Worm (Caenorhabditis elegans): ENCODE results near the gene F54B11.7.

Gene F54B11.7

DNA sequence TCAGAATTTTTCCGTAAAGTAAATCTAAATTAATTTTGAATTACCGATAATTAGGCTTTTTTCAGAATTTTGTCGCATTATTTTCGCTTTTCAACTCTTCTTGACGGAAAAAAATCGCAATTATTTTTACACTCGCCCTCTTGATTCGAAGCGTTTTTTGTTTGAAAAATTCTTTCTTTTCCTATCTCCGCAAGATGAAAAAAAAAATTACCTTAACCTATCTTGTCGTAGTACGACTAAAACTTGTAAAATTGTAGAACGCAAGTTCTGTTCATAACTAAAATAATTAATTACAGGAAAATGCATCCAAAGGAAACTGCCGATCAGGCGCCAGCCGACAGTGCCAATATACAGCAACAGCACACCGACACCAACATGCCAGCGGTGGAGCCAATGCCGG lies at the start of gene F54B11.7:
F54B11.7 (plus strand) TSS at position 301 of the 400 bp plus-strand sequence.
- TF ChIP-seq flt-1 (GFP tag; IDR thresholded peaks at IDR 0.05) (no peak), cog-1 (tag; optimal IDR thresholded peaks at IDR 0.05) (no peak), ref-1 (GFP tag; conservative IDR thresholded peaks at IDR 0.05) (no peak), ztf-23 (GFP tag; IDR thresholded peaks at IDR 0.05) (no peak), klf-2 (GFP tag; conservative IDR thresholded peaks at IDR 0.05) (no peak), T22C8.4 (GFP tag; IDR thresholded peaks at IDR 0.05) (no peak), tab-1 (GFP tag; IDR thresholded peaks at IDR 0.05) (no peak), med-1 (GFP tag; optimal IDR thresholded peaks at IDR 0.05; ENCODE audit: insufficient read depth) (no peak), ztf-29 (GFP tag; IDR thresholded peaks at IDR 0.05) (no peak)

DNA sequence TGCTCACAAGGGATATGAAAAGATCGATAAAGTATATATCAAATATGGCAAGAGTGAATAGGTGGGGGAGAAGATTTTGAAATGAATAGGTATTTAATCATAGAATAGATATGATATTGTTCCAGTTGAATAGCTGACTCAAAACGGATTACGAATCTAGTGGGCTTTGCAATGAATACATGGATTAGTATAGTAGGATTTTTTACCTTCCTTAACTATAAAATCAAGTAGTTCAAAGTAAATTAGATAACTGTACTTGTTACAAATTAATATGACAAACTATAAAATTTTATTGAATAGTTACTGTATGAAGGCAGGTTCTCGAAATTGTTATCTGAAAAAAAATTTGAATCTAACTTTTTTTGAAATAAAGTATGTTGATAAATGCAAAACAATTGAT lies 49.3 kb upstream of the F54B11.7 start, which contains the start of gene odr-1:
odr-1 (minus strand) TSS at position 101 of the 400 bp plus-strand sequence.
- no peak for TF ChIP-seq med-1 (GFP tag; optimal IDR thresholded peaks at IDR 0.05; ENCODE audit: insufficient read depth)
- no peak for TF ChIP-seq tab-1 (GFP tag; IDR thresholded peaks at IDR 0.05)
- TF ChIP-seq cog-1 (tag; optimal IDR thresholded peaks at IDR 0.05): no peak
- TF ChIP-seq T22C8.4 (GFP tag; IDR thresholded peaks at IDR 0.05): no peak

DNA sequence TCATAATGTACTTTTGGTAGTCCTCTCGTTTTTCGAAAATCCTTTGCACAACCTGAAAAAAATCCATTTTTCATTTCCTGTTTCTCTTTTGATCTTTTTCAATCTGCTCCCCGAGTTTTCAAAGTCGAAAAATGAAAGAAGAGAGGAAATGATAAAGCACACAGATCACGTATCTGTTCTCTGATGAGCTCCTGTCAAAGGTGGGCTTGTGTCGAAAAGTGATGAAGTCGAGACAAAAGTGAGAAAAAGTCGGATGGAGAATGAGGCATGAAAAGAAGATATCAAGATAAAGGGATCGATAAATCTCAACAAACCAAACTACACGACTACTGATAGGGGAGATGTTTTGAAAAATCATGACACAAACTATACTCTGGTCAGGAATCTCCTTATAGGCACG lies 45.1 kb upstream of the F54B11.7 start:
- no peak for TF ChIP-seq ztf-29 (GFP tag; IDR thresholded peaks at IDR 0.05)
- TF ChIP-seq cog-1 (tag; optimal IDR thresholded peaks at IDR 0.05): no peak
- no peak for TF ChIP-seq tab-1 (GFP tag; IDR thresholded peaks at IDR 0.05)
- no peak for TF ChIP-seq ref-1 (GFP tag; conservative IDR thresholded peaks at IDR 0.05)
- TF ChIP-seq med-1 (GFP tag; optimal IDR thresholded peaks at IDR 0.05; ENCODE audit: insufficient read depth): no peak
- TF ChIP-seq T22C8.4 (GFP tag; IDR thresholded peaks at IDR 0.05): no peak
- no peak for TF ChIP-seq klf-2 (GFP tag; conservative IDR thresholded peaks at IDR 0.05)
- TF ChIP-seq ztf-23 (GFP tag; IDR thresholded peaks at IDR 0.05): no peak
- no peak for TF ChIP-seq flt-1 (GFP tag; IDR thresholded peaks at IDR 0.05)

DNA sequence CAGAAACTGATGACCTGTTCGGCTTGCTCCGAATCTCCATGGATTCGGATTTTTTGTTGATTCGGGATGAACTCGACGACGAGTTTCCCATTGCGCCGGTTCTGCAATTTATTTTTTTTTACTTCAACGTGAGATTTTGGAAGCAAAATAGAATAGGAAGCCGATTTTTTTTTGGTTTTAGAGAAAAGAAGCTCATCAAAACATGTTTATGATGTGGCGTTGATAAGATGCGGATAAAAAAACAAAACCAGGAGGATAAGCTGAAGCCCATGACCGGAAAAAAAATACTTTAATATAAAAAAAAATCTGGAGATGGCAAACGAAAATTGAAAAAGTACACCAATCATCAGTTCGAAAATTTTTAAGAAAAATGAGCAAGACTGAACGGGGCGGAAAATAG lies 44.2 kb upstream of the F54B11.7 start, which contains the start of gene glb-20:
glb-20 (minus strand) TSS at position 101 of the 400 bp plus-strand sequence.
- no peak for TF ChIP-seq ztf-29 (GFP tag; IDR thresholded peaks at IDR 0.05)
- TF ChIP-seq ref-1 (GFP tag; conservative IDR thresholded peaks at IDR 0.05): no peak
- TF ChIP-seq flt-1 (GFP tag; IDR thresholded peaks at IDR 0.05): no peak
- TF ChIP-seq cog-1 (tag; optimal IDR thresholded peaks at IDR 0.05): no peak
- no peak for TF ChIP-seq med-1 (GFP tag; optimal IDR thresholded peaks at IDR 0.05; ENCODE audit: insufficient read depth)
- no peak for TF ChIP-seq klf-2 (GFP tag; conservative IDR thresholded peaks at IDR 0.05)

DNA sequence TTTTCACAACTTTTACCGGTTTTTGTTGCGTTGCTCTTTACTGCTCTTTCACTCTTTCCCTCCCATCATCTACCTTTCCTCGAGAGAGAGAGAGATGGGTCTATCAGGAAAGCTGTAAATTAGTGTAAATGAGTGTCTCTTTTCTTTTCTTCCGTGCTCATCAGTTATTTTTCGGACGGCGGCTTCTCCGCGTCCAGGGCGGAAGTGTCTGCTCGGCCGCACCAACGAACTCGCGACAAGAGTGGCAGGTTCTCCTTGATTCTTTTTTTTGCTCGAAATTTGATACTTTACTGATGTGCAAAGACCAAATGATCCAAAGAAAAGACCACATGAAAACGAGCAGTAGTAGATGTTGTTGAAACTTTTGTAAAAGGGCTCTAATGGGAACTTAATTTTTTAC lies 41.6 kb upstream of the F54B11.7 start:
- no peak for TF ChIP-seq med-1 (GFP tag; optimal IDR thresholded peaks at IDR 0.05; ENCODE audit: insufficient read depth)
- TF ChIP-seq klf-2 (GFP tag; conservative IDR thresholded peaks at IDR 0.05): no peak
- TF ChIP-seq T22C8.4 (GFP tag; IDR thresholded peaks at IDR 0.05): no peak

DNA sequence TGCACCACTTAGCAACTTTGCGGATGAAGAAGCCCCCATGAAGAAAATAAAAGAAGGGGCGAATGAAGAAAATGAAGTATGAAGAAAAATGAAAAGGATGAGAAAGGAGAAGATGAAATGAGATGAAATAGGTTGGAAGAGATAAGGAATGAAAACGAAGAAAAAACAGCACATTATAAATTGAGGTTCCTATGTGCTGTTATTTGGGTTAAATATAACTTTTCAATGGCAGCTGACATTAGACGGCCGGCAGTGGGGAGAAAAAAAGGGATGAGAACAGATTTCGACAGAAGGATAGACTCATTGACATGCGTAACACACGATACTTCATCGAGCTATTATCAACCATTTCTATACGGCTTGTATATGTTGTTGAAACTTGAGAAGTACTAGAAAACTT lies 38.3 kb upstream of the F54B11.7 start:
- TF ChIP-seq flt-1 (GFP tag; IDR thresholded peaks at IDR 0.05) (no peak), T22C8.4 (GFP tag; IDR thresholded peaks at IDR 0.05) (no peak), ztf-23 (GFP tag; IDR thresholded peaks at IDR 0.05) (no peak), klf-2 (GFP tag; conservative IDR thresholded peaks at IDR 0.05) (no peak), tab-1 (GFP tag; IDR thresholded peaks at IDR 0.05) (no peak), med-1 (GFP tag; optimal IDR thresholded peaks at IDR 0.05; ENCODE audit: insufficient read depth) (no peak), ref-1 (GFP tag; conservative IDR thresholded peaks at IDR 0.05) (no peak), ztf-29 (GFP tag; IDR thresholded peaks at IDR 0.05) (no peak), cog-1 (tag; optimal IDR thresholded peaks at IDR 0.05) (no peak)

DNA sequence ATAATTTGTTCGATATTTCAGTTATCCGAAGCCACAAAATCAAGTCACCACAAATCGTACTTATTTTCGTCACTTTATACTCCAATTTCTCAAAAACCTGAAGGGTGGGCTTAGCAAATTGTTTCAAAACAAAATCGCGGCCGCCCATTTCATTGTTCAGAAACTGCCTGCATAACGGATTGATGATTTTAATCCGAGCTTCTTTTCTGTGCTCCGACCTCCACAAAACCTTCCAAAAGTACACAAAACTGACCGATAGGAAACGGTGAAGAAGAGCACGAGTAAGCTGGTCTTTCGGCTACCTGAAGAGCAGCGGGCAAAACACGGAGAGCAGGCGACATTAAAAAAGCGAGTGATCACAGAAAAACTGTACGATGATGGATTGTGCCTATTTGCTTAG lies 33.8 kb upstream of the F54B11.7 start, which contains the start of gene R01E6.2:
R01E6.2 (minus strand) TSS at position 101 of the 400 bp plus-strand sequence.
- TF ChIP-seq T22C8.4 (GFP tag; IDR thresholded peaks at IDR 0.05) (no peak), tab-1 (GFP tag; IDR thresholded peaks at IDR 0.05) (no peak), ref-1 (GFP tag; conservative IDR thresholded peaks at IDR 0.05) (no peak)

DNA sequence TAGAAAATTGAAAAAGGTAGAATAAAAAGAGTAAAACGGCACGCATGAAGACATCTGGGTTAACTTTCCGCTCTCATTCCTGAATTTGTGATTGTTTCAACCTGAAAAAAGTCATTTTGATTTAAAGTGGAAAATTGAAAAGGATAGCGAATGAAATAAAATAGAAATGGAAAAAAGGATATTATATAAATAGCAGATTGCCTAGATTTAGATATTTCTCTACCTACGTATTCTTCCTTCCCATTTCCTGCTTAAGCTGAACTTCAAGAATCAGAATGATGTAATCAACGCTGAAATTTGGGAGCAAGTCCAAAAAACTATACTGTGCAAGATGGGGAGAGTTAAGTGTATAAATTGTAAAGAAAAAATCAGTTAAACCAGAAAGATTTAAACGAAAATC lies 30.4 kb upstream of the F54B11.7 start, which contains the start of gene R01E6.7:
R01E6.7 (minus strand) TSS at position 101 of the 400 bp plus-strand sequence.
- TF ChIP-seq klf-2 (GFP tag; conservative IDR thresholded peaks at IDR 0.05) (no peak), med-1 (GFP tag; optimal IDR thresholded peaks at IDR 0.05; ENCODE audit: insufficient read depth) (no peak), ztf-23 (GFP tag; IDR thresholded peaks at IDR 0.05) (no peak), ref-1 (GFP tag; conservative IDR thresholded peaks at IDR 0.05) (no peak)

DNA sequence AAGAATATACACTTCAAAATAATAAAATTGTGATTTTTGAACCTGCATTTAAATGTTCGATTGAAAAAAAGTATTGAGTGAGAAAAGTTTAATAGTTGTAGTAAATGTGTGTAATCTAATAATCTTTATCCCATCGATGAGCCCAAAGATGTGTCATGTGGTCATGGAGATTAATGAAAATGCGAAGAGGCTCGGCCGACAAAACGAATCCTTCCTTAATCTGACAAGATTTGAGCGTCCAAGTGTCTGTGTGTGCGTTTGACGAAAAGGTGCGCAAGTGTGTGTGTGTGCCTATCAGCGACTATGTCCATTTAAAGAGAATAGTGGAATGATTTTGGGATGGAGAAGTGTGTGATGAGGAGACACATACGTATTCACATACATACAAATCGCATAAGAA lies 26.2 kb upstream of the F54B11.7 start:
- TF ChIP-seq ref-1 (GFP tag; conservative IDR thresholded peaks at IDR 0.05) (no peak), flt-1 (GFP tag; IDR thresholded peaks at IDR 0.05) (no peak), cog-1 (tag; optimal IDR thresholded peaks at IDR 0.05) (no peak), ztf-23 (GFP tag; IDR thresholded peaks at IDR 0.05) (no peak), ztf-29 (GFP tag; IDR thresholded peaks at IDR 0.05) (no peak), klf-2 (GFP tag; conservative IDR thresholded peaks at IDR 0.05) (no peak), tab-1 (GFP tag; IDR thresholded peaks at IDR 0.05) (no peak), med-1 (GFP tag; optimal IDR thresholded peaks at IDR 0.05; ENCODE audit: insufficient read depth) (no peak), T22C8.4 (GFP tag; IDR thresholded peaks at IDR 0.05) (no peak)

DNA sequence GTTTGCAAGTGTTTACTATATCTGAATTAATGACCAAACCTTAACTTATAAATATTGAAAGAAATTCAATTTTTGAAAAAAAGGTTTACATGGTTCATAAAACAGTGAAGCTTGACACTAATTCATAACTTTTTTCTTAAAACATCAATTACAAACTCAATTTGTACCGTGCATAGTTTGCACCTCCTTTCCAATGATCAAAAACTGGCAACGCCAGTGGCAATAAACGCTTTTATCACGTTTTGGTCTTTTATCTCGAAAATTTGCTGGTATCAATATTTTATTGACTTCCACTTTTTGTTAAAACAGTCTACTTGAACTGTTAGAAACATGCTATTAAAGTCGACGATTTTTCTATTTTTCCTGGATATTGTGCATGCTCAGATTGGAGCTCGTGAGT lies 21.8 kb upstream of the F54B11.7 start, which contains the start of gene F54B11.11:
F54B11.11 (plus strand) TSS at position 301 of the 400 bp plus-strand sequence.
- TF ChIP-seq flt-1 (GFP tag; IDR thresholded peaks at IDR 0.05) (no peak), med-1 (GFP tag; optimal IDR thresholded peaks at IDR 0.05; ENCODE audit: insufficient read depth) (no peak), ztf-23 (GFP tag; IDR thresholded peaks at IDR 0.05) (no peak), ref-1 (GFP tag; conservative IDR thresholded peaks at IDR 0.05) (no peak), ztf-29 (GFP tag; IDR thresholded peaks at IDR 0.05) (no peak), cog-1 (tag; optimal IDR thresholded peaks at IDR 0.05) (no peak), klf-2 (GFP tag; conservative IDR thresholded peaks at IDR 0.05) (no peak), tab-1 (GFP tag; IDR thresholded peaks at IDR 0.05) (no peak), T22C8.4 (GFP tag; IDR thresholded peaks at IDR 0.05) (no peak)

All from whole organism, midembryonic.